Fruit fly (Drosophila melanogaster): ENCODE results near the gene CG17919.
A peak's percentile ranks its signal among the peaks of the same experiment; 100 is the strongest.

DNA sequence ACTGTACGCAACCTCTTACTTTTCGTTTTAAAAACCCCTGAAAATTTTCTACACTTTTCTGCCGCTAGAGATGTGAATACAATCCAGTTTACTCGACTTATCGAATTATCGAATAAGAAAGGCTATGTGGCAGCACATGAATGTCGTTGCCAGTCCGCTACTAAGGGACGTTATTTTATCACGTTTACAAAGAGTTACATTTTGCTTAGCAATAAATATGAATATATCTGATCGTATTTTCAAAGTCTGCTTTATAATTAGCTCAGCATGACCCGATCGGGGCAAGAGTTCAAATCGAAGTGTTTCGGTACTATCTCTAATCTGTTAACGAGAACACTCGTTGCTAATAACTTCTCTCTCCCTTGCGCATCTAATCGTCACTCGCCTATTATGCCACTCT, 24.3 kb downstream of the CG17919 start, which contains the start of gene CG42724:
- TF ChIP-seq psq (optimal IDR thresholded peaks at IDR 0.05) (peak; percentile 18), insv (optimal IDR thresholded peaks at IDR 0.05) (no peak)

All from Kc167 (cell line).